Fruit fly (Drosophila melanogaster) whole organism, prepupa: Measurements from ENCODE around the gene CG9733.
A peak's percentile ranks its signal among the peaks of the same experiment; 100 is the strongest.

Experiments used
- CG10631 ChIP-seq: fragments of 200-800 bp; sonication (Bioruptor generic); optimal IDR thresholded peaks from 2 replicates; lab custom pipeline; 2016; ENCODE audit warnings: missing biosample characterization, missing genetic modification characterization
- CG11294 ChIP-seq: fragments of 200-800 bp; sonication (Bioruptor generic); IDR thresholded peaks from 2 replicates; pipeline ENCODE4 v1.3.6; 2022; ENCODE audit warnings: missing biosample characterization, missing genetic modification characterization
- CG1621 ChIP-seq: fragments of 200-800 bp; sonication (Bioruptor generic); optimal IDR thresholded peaks from 3 replicates; lab custom pipeline; 2018; ENCODE audit warnings: missing biosample characterization, mild to moderate bottlenecking, missing genetic modification characterization
- CG16779 ChIP-seq: fragments of 200-800 bp; sonication (Bioruptor generic); optimal IDR thresholded peaks from 3 replicates; lab custom pipeline; 2017; ENCODE audit warnings: missing biosample characterization, mild to moderate bottlenecking, missing genetic modification characterization
- CG3032 ChIP-seq: fragments of 200-800 bp; optimal IDR thresholded peaks from 2 replicates; lab custom pipeline; 2019; ENCODE audit warnings: missing biosample characterization, mild to moderate bottlenecking, missing genetic modification characterization, moderate library complexity
- CG34406 ChIP-seq: fragments of 200-800 bp; sonication (Bioruptor generic); optimal IDR thresholded peaks from 3 replicates; lab custom pipeline; 2016; ENCODE audit warnings: missing biosample characterization, missing genetic modification characterization
- CG6163 ChIP-seq: fragments of 200-800 bp; sonication (Bioruptor generic); IDR thresholded peaks from 3 replicates; pipeline ENCODE4 v1.3.6; 2022; ENCODE audit warnings: missing biosample characterization, missing genetic modification characterization
- CG6276 ChIP-seq: fragments of 200-800 bp; sonication (Bioruptor generic); optimal IDR thresholded peaks from 2 replicates; lab custom pipeline; 2017; ENCODE audit warnings: missing biosample characterization, mild to moderate bottlenecking, missing genetic modification characterization
- CG6792 ChIP-seq: fragments of 200-800 bp; sonication (Bioruptor generic); optimal IDR thresholded peaks from 3 replicates; lab custom pipeline; 2016; ENCODE audit warnings: missing biosample characterization, missing genetic modification characterization
- CG6808 ChIP-seq: fragments of 200-800 bp; sonication (Bioruptor generic); optimal IDR thresholded peaks from 3 replicates; lab custom pipeline; 2017; ENCODE audit warnings: missing biosample characterization, missing genetic modification characterization, mild to moderate bottlenecking, moderate library complexity, missing genetic modification reagents
- CG6854 ChIP-seq: fragments of 200-800 bp; sonication (Bioruptor generic); optimal IDR thresholded peaks from 2 replicates; lab custom pipeline; 2017; ENCODE audit warnings: missing biosample characterization, mild to moderate bottlenecking, missing genetic modification characterization
- CG8319 ChIP-seq: fragments of 200-800 bp; sonication (Bioruptor generic); optimal IDR thresholded peaks from 3 replicates; lab custom pipeline; 2016; ENCODE audit warnings: missing biosample characterization, missing genetic modification characterization
- CG9139 ChIP-seq: fragments of 200-800 bp; sonication (Bioruptor generic); optimal IDR thresholded peaks from 3 replicates; lab custom pipeline; 2017; ENCODE audit warnings: missing biosample characterization, mild to moderate bottlenecking, missing genetic modification characterization
- Eip78C ChIP-seq: fragments of 200-800 bp; sonication (Bioruptor generic); peaks from one replicate; lab custom pipeline; 2016; ENCODE audit warnings: missing biosample characterization, missing genetic modification characterization
- Eip93F ChIP-seq: fragments of 200-800 bp; sonication (Bioruptor generic); optimal IDR thresholded peaks from 2 replicates; lab custom pipeline; 2016; ENCODE audit warnings: missing biosample characterization, mild to moderate bottlenecking, missing genetic modification characterization
- Ets96B ChIP-seq: fragments of 200-800 bp; optimal IDR thresholded peaks from 2 replicates; lab custom pipeline; 2019; ENCODE audit warnings: missing biosample characterization, mild to moderate bottlenecking, missing genetic modification characterization, moderate library complexity
- Hr4 ChIP-seq: fragments of 200-800 bp; sonication (Bioruptor generic); optimal IDR thresholded peaks from 3 replicates; lab custom pipeline; 2016; ENCODE audit warnings: missing biosample characterization, missing genetic modification characterization
- Smox ChIP-seq: fragments of 200-800 bp; sonication (Bioruptor generic); optimal IDR thresholded peaks from 3 replicates; lab custom pipeline; 2016; ENCODE audit warnings: missing biosample characterization, missing genetic modification characterization
- Sox102F ChIP-seq: fragments of 200-800 bp; sonication (Bioruptor generic); optimal IDR thresholded peaks from 2 replicates; lab custom pipeline; 2016; ENCODE audit warnings: missing biosample characterization, mild to moderate bottlenecking, missing genetic modification characterization
- Sox14 ChIP-seq: fragments of 200-800 bp; sonication (Bioruptor generic); optimal IDR thresholded peaks from 3 replicates; lab custom pipeline; 2016; ENCODE audit warnings: missing biosample characterization, missing genetic modification characterization
- dsx ChIP-seq: fragments of 200-800 bp; optimal IDR thresholded peaks from 3 replicates; lab custom pipeline; 2019; ENCODE audit warnings: missing biosample characterization, mild to moderate bottlenecking, missing genetic modification characterization, moderate library complexity; ENCODE audit not compliant: poor library complexity, severe bottlenecking
- esn ChIP-seq: fragments of 200-800 bp; sonication (Bioruptor generic); optimal IDR thresholded peaks from 2 replicates; lab custom pipeline; 2016; ENCODE audit warnings: missing biosample characterization, mild to moderate bottlenecking, missing genetic modification characterization, moderate library complexity
- lz ChIP-seq: fragments of 200-800 bp; sonication (Bioruptor generic); optimal IDR thresholded peaks from 3 replicates; lab custom pipeline; 2016; ENCODE audit warnings: missing biosample characterization, missing genetic modification characterization
- net ChIP-seq: fragments of 200-800 bp; sonication (Bioruptor generic); optimal IDR thresholded peaks from 3 replicates; lab custom pipeline; 2016; ENCODE audit warnings: missing biosample characterization, missing genetic modification characterization
- pdm3 ChIP-seq: fragments of 200-800 bp; sonication (Bioruptor generic); optimal IDR thresholded peaks from 3 replicates; lab custom pipeline; 2016; ENCODE audit warnings: missing biosample characterization, missing genetic modification characterization
- salr ChIP-seq, 2 experiments: fragments of 200-800 bp; sonication (Bioruptor generic); optimal IDR thresholded peaks; 3 replicates each; lab custom pipeline; 2016 to 2018; ENCODE audit warnings: missing biosample characterization in 2 of 2, missing genetic modification characterization in 2 of 2, mild to moderate bottlenecking in 1 of 2
- spab ChIP-seq: fragments of 200-800 bp; sonication (Bioruptor generic); optimal IDR thresholded peaks from 2 replicates; lab custom pipeline; 2017; ENCODE audit warnings: missing biosample characterization, mild to moderate bottlenecking, missing genetic modification characterization, missing genetic modification reagents
- ss ChIP-seq, 2 experiments: fragments of 200-800 bp; sonication (Bioruptor generic); optimal IDR thresholded peaks; 2 replicates in 1 of 2; 3 replicates in 1 of 2; lab custom pipeline; 2017 to 2018; ENCODE audit warnings: mild to moderate bottlenecking in 2 of 2, missing biosample characterization in 2 of 2, missing genetic modification characterization in 2 of 2, moderate library complexity in 1 of 2
- svp ChIP-seq: fragments of 200-800 bp; sonication (Bioruptor generic); peaks from one replicate; lab custom pipeline; 2016; ENCODE audit warnings: missing biosample characterization, missing genetic modification characterization

CG9733 gene

DNA sequence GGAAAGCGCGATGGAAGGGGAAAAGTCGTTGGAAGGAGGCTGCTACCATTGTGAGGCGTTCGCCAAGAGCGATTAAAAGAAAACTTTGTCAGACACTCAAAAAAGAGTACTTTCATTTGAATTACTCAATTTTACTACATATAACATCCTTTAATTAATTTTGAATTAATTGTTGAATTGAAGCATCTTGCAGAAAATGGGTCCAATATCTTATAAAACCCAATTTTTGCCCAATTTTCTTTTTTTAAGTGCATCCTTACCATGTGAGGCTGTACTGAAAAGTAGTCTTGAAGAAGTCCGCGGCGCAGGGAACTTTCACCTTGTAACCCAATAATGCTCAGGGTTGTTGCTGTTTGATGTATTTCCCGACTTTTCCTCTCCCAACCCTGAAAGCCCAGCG lies 11.2 kb downstream of the CG9733 start:
- TF ChIP-seq net (GFP tag; lab: Kevin White, UChicago) (no peak), svp (no peak), Smox (GFP tag; lab: Kevin White, UChicago) (no peak), lz (GFP tag; lab: Kevin White, UChicago) (no peak), Sox14 (GFP tag; lab: Kevin White, UChicago) (no peak), Sox102F (no peak)

DNA sequence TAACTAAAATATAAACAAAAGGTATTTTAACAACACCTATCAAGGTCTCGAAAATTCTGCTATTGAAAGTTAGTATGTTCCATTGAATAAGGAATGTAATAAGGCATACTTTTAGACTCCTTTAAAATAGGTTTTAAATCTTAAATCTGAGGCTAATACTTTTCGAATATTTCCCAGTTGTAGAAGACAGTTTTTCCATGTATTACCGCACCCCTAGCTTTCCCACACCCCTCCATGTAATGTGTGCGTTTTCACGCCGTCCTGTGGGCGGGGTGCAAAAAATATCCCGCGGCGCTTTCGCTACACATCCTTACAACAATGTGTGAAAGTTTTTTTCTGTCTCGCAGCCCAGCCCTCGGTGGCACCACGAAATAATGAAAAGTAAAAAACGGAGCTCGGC lies 21.9 kb downstream of the CG9733 start:
- TF ChIP-seq CG6808 (GFP tag; lab: Kevin White, UChicago) (no peak), CG9139 (no peak), CG6163 (GFP tag; lab: Robert Waterston, UW) (no peak), Smox (GFP tag; lab: Kevin White, UChicago) (no peak), Eip93F (GFP tag; lab: Kevin White, UChicago) (no peak), esn (no peak), Eip78C (GFP tag; lab: Kevin White, UChicago) (no peak), net (GFP tag; lab: Kevin White, UChicago) (no peak), CG34406 (no peak)
- TF ChIP-seq, all 60 proteins: peak for 0

DNA sequence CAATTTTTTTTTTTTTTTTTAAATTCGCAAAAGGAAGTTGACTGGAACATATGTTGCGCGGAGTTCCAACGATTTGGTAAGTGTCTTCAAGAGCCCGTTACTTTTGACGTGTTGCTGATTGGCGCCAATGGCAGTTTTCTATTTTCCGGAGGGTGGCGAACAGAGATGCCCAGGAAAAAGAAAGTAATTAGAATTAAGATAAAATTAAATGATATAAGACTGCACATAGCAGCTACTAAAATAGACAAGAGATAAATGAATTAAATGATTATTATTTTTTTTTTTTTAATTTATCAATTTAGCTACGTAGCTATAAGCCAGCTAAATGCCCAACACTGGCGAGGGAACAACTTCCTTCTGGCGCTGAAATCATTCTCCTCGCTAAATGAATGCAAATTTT lies 24.3 kb downstream of the CG9733 start:
- TF ChIP-seq CG16779 (no peak), Smox (GFP tag; lab: Kevin White, UChicago) (no peak), salr (GFP tag; optimal IDR thresholded peaks at IDR 0.05; lab: Kevin White, UChicago) (no peak), svp (peak; percentile 57), esn (no peak), CG11294 (GFP tag; lab: Robert Waterston, UW) (no peak), pdm3 (GFP tag; lab: Kevin White, UChicago) (no peak), spab (GFP tag; lab: Kevin White, UChicago) (no peak), CG10631 (GFP tag; lab: Kevin White, UChicago) (no peak), Eip78C (GFP tag; lab: Kevin White, UChicago) (peak; percentile 56)
- TF ChIP-seq, all 60 proteins: peak for 2

DNA sequence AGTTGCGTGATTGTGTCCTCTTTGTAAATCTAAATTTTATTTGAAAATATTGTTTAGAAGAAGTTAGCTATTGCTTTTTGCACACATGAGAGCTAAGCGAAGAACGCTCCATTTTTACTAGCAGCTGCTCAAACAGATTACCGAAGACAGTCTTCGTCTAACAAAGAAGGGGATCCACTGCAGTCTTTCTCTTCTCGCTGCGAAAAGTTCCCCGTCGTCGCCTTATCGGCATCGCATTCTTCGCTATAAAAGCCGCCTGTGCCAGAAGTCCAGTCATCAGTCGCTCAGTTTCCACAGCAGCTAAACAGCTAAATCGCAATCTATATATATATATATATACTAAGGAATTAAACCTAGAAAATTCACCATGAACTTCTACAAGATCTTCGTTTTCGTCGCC lies 30.3 kb downstream of the CG9733 start, which contains the start of gene CecC:
Gene CecC (plus strand): TSS at position 275 of the 400 bp plus-strand sequence.
- TF ChIP-seq CG1621 (tag; lab: Kevin White, UChicago) = no peak
- no peak for TF ChIP-seq CG3032 (tag; lab: Kevin White, UChicago)
- TF ChIP-seq svp = no peak
- TF ChIP-seq ss (GFP tag; optimal IDR thresholded peaks at IDR 0.05; lab: Kevin White, UChicago) = no peak
- no peak for TF ChIP-seq CG6854 (GFP tag; lab: Kevin White, UChicago)
- TF ChIP-seq CG8319 (GFP tag; lab: Kevin White, UChicago) = no peak
- TF ChIP-seq lz (GFP tag; lab: Kevin White, UChicago) = no peak
- no peak for TF ChIP-seq CG6792 (GFP tag; lab: Kevin White, UChicago)
- no peak for TF ChIP-seq dsx (GFP tag; lab: Kevin White, UChicago)
- TF ChIP-seq Ets96B (tag; lab: Kevin White, UChicago) = no peak
- TF ChIP-seq Smox (GFP tag; lab: Kevin White, UChicago) = no peak
- no peak for TF ChIP-seq CG10631 (GFP tag; lab: Kevin White, UChicago)
- TF ChIP-seq Eip78C (GFP tag; lab: Kevin White, UChicago) = no peak
- TF ChIP-seq CG16779 = no peak

DNA sequence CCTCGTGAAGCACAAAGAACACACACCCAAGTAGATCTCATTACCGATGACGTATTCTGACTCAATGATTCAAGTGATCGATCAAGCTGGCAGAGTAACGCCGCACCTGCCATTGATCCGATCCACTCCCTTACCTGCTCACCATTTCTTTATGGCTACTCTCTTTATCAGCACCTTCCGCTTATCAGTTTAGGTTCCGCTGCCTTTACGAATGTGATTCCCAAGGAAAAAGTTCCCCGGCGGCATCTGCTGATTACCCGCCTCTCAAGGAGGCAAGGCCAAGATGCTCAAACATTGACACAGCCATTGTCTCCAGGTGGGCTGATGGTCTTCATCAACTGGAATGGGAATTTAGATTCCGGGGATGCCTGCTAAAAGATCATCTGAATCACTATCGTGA lies 31.5 kb downstream of the CG9733 start:
- TF ChIP-seq Sox14 (GFP tag; lab: Kevin White, UChicago) = peak; percentile 17
- TF ChIP-seq CG6276 (GFP tag; lab: Kevin White, UChicago) = no peak
- peak; percentile 78 for TF ChIP-seq svp

DNA sequence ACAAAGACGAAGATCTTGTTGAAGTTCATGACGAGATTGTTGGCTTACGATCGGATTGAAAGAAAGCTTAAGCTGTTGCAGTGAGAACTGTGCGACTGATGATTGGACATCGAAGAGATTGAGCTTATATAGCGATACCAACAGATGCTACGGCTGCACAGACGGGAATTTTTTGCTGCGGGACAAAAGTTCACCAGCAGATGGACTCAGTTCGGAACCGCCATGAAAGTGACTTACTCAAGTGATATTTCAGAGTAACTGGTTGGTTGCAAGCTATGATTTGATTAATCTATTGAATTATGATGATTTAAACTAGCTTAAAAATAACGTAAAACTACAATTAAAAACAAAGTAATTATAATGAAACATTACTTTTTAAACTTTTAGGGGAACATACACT lies 32.8 kb downstream of the CG9733 start, which contains the start of gene CecB:
Gene CecB (minus strand): TSS at position 101 of the 400 bp plus-strand sequence.
- TF ChIP-seq Eip78C (GFP tag; lab: Kevin White, UChicago) (no peak), svp (peak; percentile 68), Hr4 (no peak)
